Fruit fly (Drosophila melanogaster): ENCODE data around the gene plh.

- no peak for TF ChIP-seq D (optimal IDR thresholded peaks at IDR 0.05)
- peak; percentile 26 for TF ChIP-seq D (GFP tag; optimal IDR thresholded peaks at IDR 0.05)
- no peak for TF ChIP-seq CG17829 (tag; optimal IDR thresholded peaks at IDR 0.05)
- no peak for TF ChIP-seq CG7745 (tag; optimal IDR thresholded peaks at IDR 0.05)
- peak; percentile 4 for TF ChIP-seq twi (tag; optimal IDR thresholded peaks at IDR 0.05)
- TF ChIP-seq Six4 (GFP tag; optimal IDR thresholded peaks at IDR 0.05), result no peak
- peak; percentile 1 for TF ChIP-seq Spps (tag; optimal IDR thresholded peaks at IDR 0.05)
- TF ChIP-seq tup (GFP tag; optimal IDR thresholded peaks at IDR 0.05), result no peak
These were observed 5.4 kb upstream of the plh start for dm6 chr3R:5016280-5016679.
